Worm (Caenorhabditis elegans): ENCODE data around the gene T28D9.4.

- TF ChIP-seq pha-4 (tag; optimal IDR thresholded peaks at IDR 0.05) (no peak), F52B5.7 (tag; optimal IDR thresholded peaks at IDR 0.05) (no peak), sea-2 (GFP tag; IDR thresholded peaks at IDR 0.05) (no peak), unc-62 (GFP tag; optimal IDR thresholded peaks at IDR 0.05) (no peak)
Measured at ce11 chrII:6493139-6493538, 16.4 kb downstream of the T28D9.4 start.
